Fruit fly (Drosophila melanogaster): ENCODE results near the gene CG14135.

DNA sequence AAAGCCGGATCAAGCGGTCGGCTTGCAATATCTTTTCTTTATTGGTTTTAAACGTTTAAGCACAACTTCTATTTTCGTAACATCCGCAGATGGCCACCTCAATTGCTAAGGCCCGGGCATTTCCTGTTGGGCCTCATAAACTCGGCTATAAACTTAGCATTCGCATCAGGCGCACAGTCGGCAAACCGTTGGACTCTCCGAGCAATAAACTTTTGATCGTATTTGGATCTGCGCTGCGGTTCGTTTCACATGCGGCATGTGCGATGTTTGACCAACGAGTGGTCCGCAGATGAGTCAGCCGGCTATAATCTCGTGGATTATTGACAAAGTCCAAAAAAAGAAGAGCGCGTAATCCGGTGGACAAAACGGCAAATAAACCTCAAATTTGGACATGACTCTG, 20.4 kb downstream of the CG14135 start:
- TF ChIP-seq CG11902 (GFP tag; optimal IDR thresholded peaks at IDR 0.05) (no peak), fd85E (GFP tag; optimal IDR thresholded peaks at IDR 0.05) (no peak), CG3919 (GFP tag; optimal IDR thresholded peaks at IDR 0.05) (no peak)

All from whole organism, prepupa.